Fruit fly (Drosophila melanogaster) whole organism, embryonic: ENCODE data around the gene Cpr65Aw.

ENCODE experiments used
- Antp ChIP-seq: fragments of 200-800 bp; sonication (Bioruptor generic); optimal IDR thresholded peaks from 3 replicates; lab custom pipeline; 2016; ENCODE audit warnings: missing biosample characterization, missing genetic modification characterization
- Atf3 ChIP-seq: fragments of 200-800 bp; sonication (Bioruptor generic); optimal IDR thresholded peaks from 3 replicates; lab custom pipeline; 2016; ENCODE audit warnings: missing biosample characterization, missing genetic modification characterization
- C15 ChIP-seq: fragments of 200-800 bp; sonication (Bioruptor generic); IDR thresholded peaks from 3 replicates; pipeline ENCODE4 v1.3.6; 2022; ENCODE audit warnings: missing biosample characterization, missing genetic modification characterization
- CG10431 ChIP-seq: fragments of 200-800 bp; sonication (Bioruptor generic); optimal IDR thresholded peaks from 3 replicates; lab custom pipeline; 2018; ENCODE audit warnings: missing biosample characterization, mild to moderate bottlenecking, missing genetic modification characterization
- CG12155 ChIP-seq: fragments of 200-800 bp; sonication (Bioruptor generic); optimal IDR thresholded peaks from 3 replicates; lab custom pipeline; 2016; ENCODE audit warnings: missing biosample characterization, missing genetic modification characterization
- CG12744 ChIP-seq: fragments of 200-800 bp; sonication (Bioruptor generic); optimal IDR thresholded peaks from 2 replicates; lab custom pipeline; 2016; ENCODE audit warnings: missing biosample characterization, missing genetic modification characterization
- CG14860 ChIP-seq: fragments of 200-800 bp; sonication (Bioruptor generic); IDR thresholded peaks from 3 replicates; pipeline ENCODE4 v1.3.6; 2022; ENCODE audit warnings: missing biosample characterization, missing genetic modification characterization; ENCODE audit not compliant: partially characterized antibody
- CG1603 ChIP-seq: fragments of 200-800 bp; sonication (Bioruptor generic); optimal IDR thresholded peaks from 2 replicates; lab custom pipeline; 2019; ENCODE audit warnings: missing biosample characterization, mild to moderate bottlenecking, missing genetic modification characterization, moderate library complexity
- CG17328 ChIP-seq: fragments of 200-800 bp; sonication (Bioruptor generic); IDR thresholded peaks from 2 replicates; pipeline ENCODE4 v1.3.6; 2022; ENCODE audit warnings: missing biosample characterization, missing genetic modification characterization
- CG17361 ChIP-seq: fragments of 200-800 bp; sonication (Bioruptor generic); IDR thresholded peaks from 3 replicates; pipeline ENCODE4 v1.3.6; 2022; ENCODE audit warnings: missing biosample characterization, missing genetic modification characterization
- CG17568 ChIP-seq: fragments of 200-800 bp; sonication (Bioruptor generic); optimal IDR thresholded peaks from 2 replicates; lab custom pipeline; 2018; ENCODE audit warnings: missing biosample characterization, mild to moderate bottlenecking, missing genetic modification characterization, moderate library complexity
- CG17802 ChIP-seq: fragments of 200-800 bp; sonication (Bioruptor generic); optimal IDR thresholded peaks from 2 replicates; lab custom pipeline; 2018; ENCODE audit warnings: missing biosample characterization, mild to moderate bottlenecking, missing genetic modification characterization, moderate library complexity
- CG2129 ChIP-seq: fragments of 200-800 bp; sonication (Bioruptor generic); IDR thresholded peaks from 2 replicates; pipeline ENCODE4 v1.3.6; 2022; ENCODE audit warnings: missing biosample characterization, missing genetic modification characterization; ENCODE audit not compliant: partially characterized antibody
- CG3163 ChIP-seq: fragments of 200-800 bp; sonication (Bioruptor generic); optimal IDR thresholded peaks from 3 replicates; lab custom pipeline; 2016; ENCODE audit warnings: missing biosample characterization, missing genetic modification characterization
- CG34224 ChIP-seq: fragments of 200-800 bp; sonication (Bioruptor generic); IDR thresholded peaks from 3 replicates; pipeline ENCODE4 v1.3.6; 2022; ENCODE audit warnings: missing biosample characterization, missing genetic modification characterization; ENCODE audit not compliant: partially characterized antibody
- CG43689 ChIP-seq: fragments of 200-800 bp; sonication (Bioruptor generic); IDR thresholded peaks from 2 replicates; pipeline ENCODE4 v1.3.6; 2022; ENCODE audit warnings: missing biosample characterization, missing genetic modification characterization
- CG5953 ChIP-seq: fragments of 200-800 bp; sonication (Bioruptor generic); IDR thresholded peaks from 2 replicates; pipeline ENCODE4 v1.3.6; 2022; ENCODE audit warnings: missing biosample characterization, missing genetic modification characterization
- CG7745 ChIP-seq: fragments of 200-800 bp; sonication (Bioruptor generic); optimal IDR thresholded peaks from 2 replicates; lab custom pipeline; 2018; ENCODE audit warnings: missing biosample characterization, mild to moderate bottlenecking, missing genetic modification characterization, moderate library complexity
- CG7987 ChIP-seq: fragments of 200-800 bp; sonication (Bioruptor generic); optimal IDR thresholded peaks from 2 replicates; lab custom pipeline; 2018; ENCODE audit warnings: missing biosample characterization, mild to moderate bottlenecking, missing genetic modification characterization, moderate library complexity
- CG8089 ChIP-seq: fragments of 200-800 bp; sonication (Bioruptor generic); optimal IDR thresholded peaks from 3 replicates; lab custom pipeline; 2016; ENCODE audit warnings: missing biosample characterization, missing genetic modification characterization
- HHEX ChIP-seq: fragments of 200-800 bp; sonication (Bioruptor generic); optimal IDR thresholded peaks from 3 replicates; lab custom pipeline; 2017; ENCODE audit warnings: missing biosample characterization, mild to moderate bottlenecking, missing genetic modification characterization, missing genetic modification reagents
- Mad ChIP-seq: fragments of 200-800 bp; sonication (Bioruptor generic); optimal IDR thresholded peaks from 2 replicates; lab custom pipeline; 2016; ENCODE audit warnings: missing biosample characterization, missing genetic modification characterization
- NK7.1 ChIP-seq: fragments of 200-800 bp; sonication (Bioruptor generic); optimal IDR thresholded peaks from 3 replicates; lab custom pipeline; 2016; ENCODE audit warnings: missing biosample characterization, missing genetic modification characterization
- Nf-YB ChIP-seq: fragments of 200-800 bp; sonication (Bioruptor generic); optimal IDR thresholded peaks from 3 replicates; lab custom pipeline; 2019; ENCODE audit warnings: missing biosample characterization, mild to moderate bottlenecking, missing genetic modification characterization, moderate library complexity
- Oaz ChIP-seq: fragments of 200-800 bp; sonication (Bioruptor generic); IDR thresholded peaks from 2 replicates; pipeline ENCODE4 v1.3.6; 2022; ENCODE audit warnings: missing biosample characterization, missing genetic modification characterization
- Sin3A ChIP-seq: fragments of >200 bp; optimal IDR thresholded peaks from 2 replicates; lab custom pipeline; 2018
- Spps ChIP-seq: fragments of 200-800 bp; sonication (Bioruptor generic); optimal IDR thresholded peaks from 2 replicates; lab custom pipeline; 2018; ENCODE audit warnings: missing biosample characterization, mild to moderate bottlenecking, missing genetic modification characterization
- ap ChIP-seq: fragments of 200-800 bp; sonication (Bioruptor generic); IDR thresholded peaks from 2 replicates; pipeline ENCODE4 v1.3.6; 2022; ENCODE audit warnings: missing biosample characterization, missing genetic modification characterization
- ara ChIP-seq: fragments of 200-800 bp; sonication (Bioruptor generic); IDR thresholded peaks from 2 replicates; pipeline ENCODE4 v1.3.6; 2022; ENCODE audit warnings: missing biosample characterization, missing genetic modification characterization
- ase ChIP-seq: fragments of 200-800 bp; sonication (Bioruptor generic); IDR thresholded peaks from 3 replicates; pipeline ENCODE4 v1.3.6; 2022; ENCODE audit warnings: missing biosample characterization, missing genetic modification characterization
- ci ChIP-seq: fragments of 200-800 bp; sonication (Bioruptor generic); IDR thresholded peaks from 3 replicates; pipeline ENCODE4 v1.3.6; 2022; ENCODE audit warnings: missing biosample characterization, missing genetic modification characterization
- crp ChIP-seq, 2 experiments: fragments of 200-800 bp; sonication (Bioruptor generic); optimal IDR thresholded peaks; 2 replicates in 1 of 2; 3 replicates in 1 of 2; lab custom pipeline; 2017; ENCODE audit warnings: missing biosample characterization in 2 of 2, missing genetic modification characterization in 2 of 2, mild to moderate bottlenecking in 1 of 2, moderate library complexity in 1 of 2
- da ChIP-seq: fragments of 200-800 bp; sonication (Bioruptor generic); optimal IDR thresholded peaks from 2 replicates; lab custom pipeline; 2016; ENCODE audit warnings: missing biosample characterization, missing genetic modification characterization
- dan ChIP-seq: fragments of 200-800 bp; sonication (Bioruptor generic); IDR thresholded peaks from 2 replicates; pipeline ENCODE4 v1.3.6; 2022; ENCODE audit warnings: missing biosample characterization, missing genetic modification characterization
- disco-r ChIP-seq: fragments of 200-800 bp; sonication (Bioruptor generic); optimal IDR thresholded peaks from 2 replicates; lab custom pipeline; 2016; ENCODE audit warnings: missing biosample characterization, missing genetic modification characterization
- gcm ChIP-seq: fragments of 200-800 bp; sonication (Bioruptor generic); optimal IDR thresholded peaks from 2 replicates; lab custom pipeline; 2019; ENCODE audit warnings: missing biosample characterization, mild to moderate bottlenecking, missing genetic modification characterization, moderate library complexity
- jigr1 ChIP-seq: fragments of 200-800 bp; sonication (Bioruptor generic); IDR thresholded peaks from 3 replicates; pipeline ENCODE4 v1.3.6; 2022; ENCODE audit warnings: missing biosample characterization, missing genetic modification characterization
- jing ChIP-seq: fragments of 200-800 bp; sonication (Bioruptor generic); optimal IDR thresholded peaks from 2 replicates; lab custom pipeline; 2018; ENCODE audit warnings: missing biosample characterization, mild to moderate bottlenecking, missing genetic modification characterization
- kah ChIP-seq: fragments of 200-800 bp; sonication (Bioruptor generic); optimal IDR thresholded peaks from 2 replicates; lab custom pipeline; 2018; ENCODE audit warnings: missing biosample characterization, mild to moderate bottlenecking, missing genetic modification characterization
- kni ChIP-seq: fragments of 200-800 bp; sonication (Bioruptor generic); optimal IDR thresholded peaks from 3 replicates; lab custom pipeline; 2017; ENCODE audit warnings: mild to moderate bottlenecking, missing biosample characterization, missing genetic modification reagents, missing genetic modification characterization
- lmd ChIP-seq: fragments of 200-800 bp; sonication (Bioruptor generic); IDR thresholded peaks from 2 replicates; pipeline ENCODE4 v1.3.6; 2022; ENCODE audit warnings: missing biosample characterization, missing genetic modification characterization
- luna ChIP-seq: fragments of 200-800 bp; sonication (Bioruptor generic); optimal IDR thresholded peaks from 2 replicates; lab custom pipeline; 2016; ENCODE audit warnings: missing biosample characterization, missing genetic modification characterization
- nom ChIP-seq: fragments of 200-800 bp; sonication (Bioruptor generic); optimal IDR thresholded peaks from 2 replicates; lab custom pipeline; 2017; ENCODE audit warnings: missing biosample characterization, missing genetic modification characterization, mild to moderate bottlenecking, moderate library complexity, missing genetic modification reagents
- oc ChIP-seq: fragments of 200-800 bp; sonication (Bioruptor generic); optimal IDR thresholded peaks from 2 replicates; lab custom pipeline; 2018; ENCODE audit warnings: missing biosample characterization, mild to moderate bottlenecking, missing genetic modification characterization, moderate library complexity
- pum ChIP-seq: fragments of 200-800 bp; sonication (Bioruptor generic); optimal IDR thresholded peaks from 2 replicates; lab custom pipeline; 2016; ENCODE audit warnings: missing biosample characterization, missing genetic modification characterization
- sens ChIP-seq: fragments of 200-800 bp; sonication (Bioruptor generic); peaks from one replicate; lab custom pipeline; 2016; ENCODE audit warnings: missing biosample characterization, missing genetic modification characterization
- sim ChIP-seq: fragments of 200-800 bp; sonication (Bioruptor generic); IDR thresholded peaks from 2 replicates; pipeline ENCODE4 v1.3.6; 2022; ENCODE audit warnings: missing biosample characterization, missing genetic modification characterization
- sima ChIP-seq: fragments of 200-800 bp; sonication (Bioruptor generic); optimal IDR thresholded peaks from 2 replicates; lab custom pipeline; 2016; ENCODE audit warnings: missing biosample characterization, missing genetic modification characterization
- slou ChIP-seq: fragments of 200-800 bp; sonication (Bioruptor generic); optimal IDR thresholded peaks from 3 replicates; lab custom pipeline; 2016; ENCODE audit warnings: missing biosample characterization, missing genetic modification characterization
- slp2 ChIP-seq: fragments of 200-800 bp; sonication (Bioruptor generic); optimal IDR thresholded peaks from 2 replicates; lab custom pipeline; 2016; ENCODE audit warnings: missing biosample characterization, missing genetic modification characterization
- twi ChIP-seq: fragments of 200-800 bp; optimal IDR thresholded peaks from 2 replicates; lab custom pipeline; 2019; ENCODE audit warnings: missing biosample characterization, mild to moderate bottlenecking, missing genetic modification characterization, moderate library complexity
- zf30C ChIP-seq: fragments of 200-800 bp; sonication (Bioruptor generic); optimal IDR thresholded peaks from 3 replicates; lab custom pipeline; 2018; ENCODE audit warnings: missing biosample characterization, mild to moderate bottlenecking, missing genetic modification characterization

Cpr65Aw gene

dm6 chr3L:6181776-6182175 lies 39.6 kb upstream of the Cpr65Aw start, which contains the start of gene CG10274 (continued):
- TF ChIP-seq CG34224 (no peak), Nf-YB (peak; percentile 46), CG17802 (tag; lab: Kevin White, UChicago) (peak; percentile 38), kni (GFP tag; lab: Kevin White, UChicago) (no peak), CG5953 (no peak), slou (GFP tag; lab: Kevin White, UChicago) (peak; percentile 76), gcm (GFP tag; lab: Kevin White, UChicago) (no peak), twi (peak; percentile 70), CG7987 (GFP tag; lab: Kevin White, UChicago) (peak; percentile 1), HHEX (GFP tag; lab: Kevin White, UChicago) (no peak), CG1603 (tag; lab: Kevin White, UChicago) (no peak), pum (GFP tag; lab: Kevin White, UChicago) (peak; percentile 63), ara (GFP tag; lab: Robert Waterston, UW) (no peak), ase (GFP tag; lab: Robert Waterston, UW) (0 out of 3 replicates have a peak, but pooled peaks have one; percentile 13), CG10431 (GFP tag; lab: Kevin White, UChicago) (no peak), disco-r (GFP tag; lab: Kevin White, UChicago) (no peak), CG12155 (GFP tag; lab: Kevin White, UChicago) (peak; percentile 90), CG12744 (GFP tag; lab: Kevin White, UChicago) (peak; percentile 48), CG14860 (GFP tag; lab: Robert Waterston, UW) (no peak), CG17328 (peak; percentile 49; the same call in 1 of the 2 replicates), CG43689 (GFP tag; lab: Robert Waterston, UW) (no peak), crp (GFP tag; optimal IDR thresholded peaks at IDR 0.05; lab: Kevin White, UChicago) (peak in 1 of 2 experiments; percentile 16), CG7745 (no peak), CG2129 (GFP tag; lab: Robert Waterston, UW) (no peak), lmd (GFP tag; lab: Robert Waterston, UW) (peak; percentile 80), NK7.1 (GFP tag; lab: Kevin White, UChicago) (no peak), ci (GFP tag; lab: Robert Waterston, UW) (peak; percentile 35; the same call in 1 of the 3 replicates), kah (GFP tag; lab: Kevin White, UChicago) (no peak), CG17361 (no peak; the same call in 1 of the 3 replicates), slp2 (peak; percentile 61), sim (GFP tag; lab: Robert Waterston, UW) (no peak), da (GFP tag; lab: Kevin White, UChicago) (peak; percentile 30), jing (GFP tag; lab: Kevin White, UChicago) (no peak), oc (tag; lab: Kevin White, UChicago) (no peak), jigr1 (GFP tag; lab: Robert Waterston, UW) (no peak), sima (GFP tag; lab: Kevin White, UChicago) (no peak), Antp (peak; percentile 51), CG3163 (GFP tag; lab: Kevin White, UChicago) (peak; percentile 15), nom (no peak), ap (GFP tag; lab: Robert Waterston, UW) (no peak), Spps (tag; lab: Kevin White, UChicago) (peak; percentile 56), CG17568 (GFP tag; lab: Kevin White, UChicago) (no peak), dan (GFP tag; lab: Robert Waterston, UW) (no peak), Oaz (no peak), Mad (peak; percentile 69), Atf3 (peak; percentile 59), Sin3A (lab: Kevin White, UChicago) (peak; percentile 75), CG8089 (peak; percentile 36), zf30C (GFP tag; lab: Kevin White, UChicago) (no peak), luna (peak; percentile 65), sens (GFP tag; lab: Kevin White, UChicago) (peak; percentile 96), C15 (no peak; the same call in 2 of the 3 replicates)
